Worm (Caenorhabditis elegans): ENCODE results near the gene dnj-23.

DNA sequence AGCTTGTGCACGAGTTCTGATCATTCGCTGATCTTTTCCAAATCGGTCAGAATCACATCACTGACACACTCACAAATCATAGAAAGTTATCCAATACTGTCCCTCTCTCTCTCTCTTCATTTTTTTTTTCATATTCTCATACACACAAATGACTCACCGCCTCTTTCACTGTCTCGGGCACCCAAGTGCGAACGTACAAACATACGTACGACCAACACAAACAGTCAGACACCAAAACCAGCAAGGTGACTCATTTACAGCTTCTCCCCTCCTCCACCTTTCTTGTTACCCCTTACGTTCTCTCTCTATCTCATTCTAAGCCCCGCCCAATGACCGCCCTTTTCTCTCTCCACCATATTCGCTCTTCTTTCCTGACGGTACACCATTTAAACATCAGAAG is 18.6 kb upstream of the dnj-23 start:
- TF ChIP-seq sptf-1 (tag; optimal IDR thresholded peaks at IDR 0.05) (no peak), elt-1 (tag; optimal IDR thresholded peaks at IDR 0.05; ENCODE audit: borderline replicate concordance, insufficient read depth) (no peak), M03D4.4 (tag; optimal IDR thresholded peaks at IDR 0.05) (no peak), lin-13 (tag; optimal IDR thresholded peaks at IDR 0.05) (no peak), elt-3 (tag; optimal IDR thresholded peaks at IDR 0.05) (no peak), unc-62 (GFP tag; optimal IDR thresholded peaks at IDR 0.05) (no peak), nhr-28 (tag; optimal IDR thresholded peaks at IDR 0.05) (no peak), snpc-4 (tag; optimal IDR thresholded peaks at IDR 0.05) (no peak), cnd-1 (tag; optimal IDR thresholded peaks at IDR 0.05) (no peak), nhr-237 (tag; optimal IDR thresholded peaks at IDR 0.05) (no peak), nhr-12 (tag; optimal IDR thresholded peaks at IDR 0.05) (no peak), lsy-2 (tag; optimal IDR thresholded peaks at IDR 0.05) (no peak)

All from whole organism, mixed stage, embryonic.